Worm (Caenorhabditis elegans): ENCODE data around the gene srh-61.

srh-61 gene

ce11 chrII:12488810-12489209 lies 27.4 kb downstream of the srh-61 start:
- no peak for TF ChIP-seq R02D3.7 (tag; optimal IDR thresholded peaks at IDR 0.05)
- no peak for TF ChIP-seq elt-3 (tag; optimal IDR thresholded peaks at IDR 0.05)
- TF ChIP-seq alr-1 (tag; optimal IDR thresholded peaks at IDR 0.05), result no peak
- TF ChIP-seq blmp-1 (tag; optimal IDR thresholded peaks at IDR 0.05; ENCODE audit: insufficient read depth), result no peak

DNA sequence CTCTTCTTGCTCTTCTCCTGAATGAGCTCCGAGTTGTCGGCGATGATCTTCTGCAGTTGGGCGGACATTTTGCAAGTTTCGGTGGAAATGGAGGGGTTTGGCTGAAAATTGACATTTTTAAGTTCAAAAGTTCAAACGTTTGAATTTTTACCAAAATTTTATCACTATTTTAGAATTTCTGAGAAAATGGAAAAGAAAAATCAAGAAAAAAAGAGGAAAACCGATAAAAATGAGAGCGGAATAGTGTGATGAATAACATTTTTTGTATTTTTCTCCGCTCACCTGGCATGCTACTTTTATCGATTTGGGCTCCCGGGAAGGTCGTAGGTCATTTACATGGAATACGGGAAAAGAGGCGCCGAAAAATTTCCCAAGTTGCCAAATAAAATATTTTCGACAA lies 31.2 kb downstream of the srh-61 start, which contains the start of gene F15A4.10:
TSS of gene F15A4.10 (minus strand) at position 101 of the 400 bp plus-strand sequence.
- no peak for TF ChIP-seq aly-2 (tag; optimal IDR thresholded peaks at IDR 0.05)

DNA sequence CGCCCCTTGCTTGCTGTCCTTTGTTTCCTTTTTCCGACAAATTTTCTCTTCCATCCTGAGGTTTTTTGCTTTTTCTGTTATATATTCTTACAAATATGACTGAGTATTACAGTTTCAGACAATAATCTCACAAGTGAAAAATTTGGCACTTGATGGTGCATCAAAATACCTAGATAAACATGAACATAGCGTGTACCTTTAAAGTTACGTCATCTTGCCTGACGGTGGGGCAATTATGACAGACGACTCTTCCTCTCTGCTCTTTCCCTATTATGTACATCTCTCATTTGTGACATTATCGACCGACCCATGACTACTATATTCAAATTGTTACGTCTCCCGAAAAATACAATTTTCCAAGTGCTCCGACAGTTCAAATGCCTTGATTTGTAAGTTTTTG lies 33.6 kb downstream of the srh-61 start, which contains the start of gene fbxb-102:
TSS of gene fbxb-102 (plus strand) at position 301 of the 400 bp plus-strand sequence.
- TF ChIP-seq dmd-4 (tag; optimal IDR thresholded peaks at IDR 0.05) (no peak), aly-2 (tag; optimal IDR thresholded peaks at IDR 0.05) (no peak), elt-1 (tag; optimal IDR thresholded peaks at IDR 0.05) (no peak), nhr-129 (tag; optimal IDR thresholded peaks at IDR 0.05) (no peak), gmeb-1 (tag; optimal IDR thresholded peaks at IDR 0.05) (no peak), mab-5 (tag; optimal IDR thresholded peaks at IDR 0.05) (no peak), sma-9 (GFP tag; optimal IDR thresholded peaks at IDR 0.05) (no peak), sma-9 (tag; optimal IDR thresholded peaks at IDR 0.05) (no peak)

DNA sequence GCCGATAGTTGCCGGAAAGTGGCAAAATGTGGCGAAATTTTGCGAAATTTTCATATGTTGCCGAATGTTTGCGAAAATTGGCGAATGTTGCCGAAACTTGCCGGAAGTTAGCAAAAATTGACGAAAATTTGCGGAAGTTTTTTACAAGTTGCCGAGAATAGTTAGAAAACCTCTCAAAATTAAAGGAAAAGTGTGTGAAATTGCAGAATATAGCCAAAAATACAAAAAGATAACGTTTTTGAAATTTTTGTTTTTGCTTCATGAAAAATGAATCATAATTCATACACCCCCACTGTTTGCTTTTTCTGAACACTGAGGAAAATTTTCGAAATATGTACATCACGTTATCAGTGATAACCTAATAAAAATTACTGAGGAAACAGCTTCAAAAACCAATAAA lies 34.6 kb downstream of the srh-61 start:
- no peak for TF ChIP-seq zag-1 (tag; optimal IDR thresholded peaks at IDR 0.05)
- no peak for TF ChIP-seq lin-39 (tag; optimal IDR thresholded peaks at IDR 0.05)
- TF ChIP-seq lin-11 (tag; optimal IDR thresholded peaks at IDR 0.05), result no peak
- no peak for TF ChIP-seq alr-1 (tag; optimal IDR thresholded peaks at IDR 0.05)
- no peak for TF ChIP-seq gmeb-1 (tag; optimal IDR thresholded peaks at IDR 0.05)
- TF ChIP-seq nhr-129 (tag; optimal IDR thresholded peaks at IDR 0.05), result no peak
- TF ChIP-seq nhr-25 (tag; optimal IDR thresholded peaks at IDR 0.05), result no peak
- no peak for TF ChIP-seq nhr-23 (tag; optimal IDR thresholded peaks at IDR 0.05)
- TF ChIP-seq nhr-77 (tag; optimal IDR thresholded peaks at IDR 0.05), result no peak
- no peak for TF ChIP-seq ztf-11 (tag; optimal IDR thresholded peaks at IDR 0.05)
- no peak for TF ChIP-seq ztf-1 (GFP tag; conservative IDR thresholded peaks at IDR 0.05)
- TF ChIP-seq C34F6.9 (tag; optimal IDR thresholded peaks at IDR 0.05), result no peak
- TF ChIP-seq crh-2 (tag; optimal IDR thresholded peaks at IDR 0.05), result no peak
- no peak for TF ChIP-seq sma-9 (GFP tag; optimal IDR thresholded peaks at IDR 0.05)
- TF ChIP-seq sma-9 (tag; optimal IDR thresholded peaks at IDR 0.05), result no peak
- no peak for TF ChIP-seq mab-5 (tag; optimal IDR thresholded peaks at IDR 0.05)
- no peak for TF ChIP-seq egl-27 (tag; optimal IDR thresholded peaks at IDR 0.05)
- no peak for TF ChIP-seq peb-1 (tag; optimal IDR thresholded peaks at IDR 0.05)

DNA sequence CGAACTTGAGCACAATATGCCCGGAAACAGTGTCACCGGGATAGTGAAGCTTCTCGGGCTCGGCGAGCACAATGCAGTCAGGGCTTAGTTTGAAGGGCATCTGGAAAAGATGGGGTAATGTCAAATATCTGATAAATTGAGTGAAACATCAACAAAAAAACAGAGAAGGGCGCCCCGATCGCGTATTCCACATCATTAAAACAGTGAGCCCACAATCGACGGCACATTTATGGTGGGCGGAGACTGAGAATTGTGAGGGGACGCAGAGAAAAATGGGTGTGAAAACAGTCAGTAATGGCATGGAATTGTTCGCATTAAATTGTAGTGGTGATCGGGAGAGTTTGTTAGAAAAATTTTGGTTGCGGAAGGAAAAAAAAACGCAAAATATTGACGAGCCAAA lies 35.4 kb downstream of the srh-61 start, which contains the start of gene arrd-9:
TSS of gene arrd-9 (minus strand) at position 101 of the 400 bp plus-strand sequence.
- TF ChIP-seq C34F6.9 (tag; optimal IDR thresholded peaks at IDR 0.05), result no peak
- no peak for TF ChIP-seq nhr-23 (tag; optimal IDR thresholded peaks at IDR 0.05)
- no peak for TF ChIP-seq unc-39 (tag; optimal IDR thresholded peaks at IDR 0.05)
- no peak for TF ChIP-seq Y55F3AM.14 (GFP tag; optimal IDR thresholded peaks at IDR 0.05)
- no peak for TF ChIP-seq ZK546.5 (tag; optimal IDR thresholded peaks at IDR 0.05)
- no peak for TF ChIP-seq zag-1 (tag; optimal IDR thresholded peaks at IDR 0.05)
- no peak for TF ChIP-seq aly-2 (tag; optimal IDR thresholded peaks at IDR 0.05)

DNA sequence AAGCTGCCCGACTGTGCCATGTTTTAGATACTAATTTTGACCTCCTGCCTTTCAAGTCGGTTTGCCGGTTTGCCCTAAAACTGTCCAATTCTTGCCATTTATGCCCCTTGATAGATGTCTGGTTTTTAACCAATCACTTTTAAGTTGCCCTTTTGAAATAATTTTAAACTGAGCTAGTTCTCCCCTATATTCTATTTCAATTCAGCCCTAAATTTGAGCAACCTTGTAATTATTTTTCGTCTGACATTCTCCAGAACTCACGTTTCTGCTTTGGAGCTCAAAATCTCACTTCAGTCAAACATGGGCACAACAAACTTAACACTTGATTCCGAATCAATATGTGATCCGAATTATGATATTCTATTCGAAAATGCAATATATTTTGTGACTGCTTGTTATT lies 42.8 kb downstream of the srh-61 start, which contains the start of gene srg-17:
TSS of gene srg-17 (plus strand) at position 301 of the 400 bp plus-strand sequence.
- TF ChIP-seq nhr-21 (tag; optimal IDR thresholded peaks at IDR 0.05), result no peak
- no peak for TF ChIP-seq mbf-1 (tag; optimal IDR thresholded peaks at IDR 0.05)

DNA sequence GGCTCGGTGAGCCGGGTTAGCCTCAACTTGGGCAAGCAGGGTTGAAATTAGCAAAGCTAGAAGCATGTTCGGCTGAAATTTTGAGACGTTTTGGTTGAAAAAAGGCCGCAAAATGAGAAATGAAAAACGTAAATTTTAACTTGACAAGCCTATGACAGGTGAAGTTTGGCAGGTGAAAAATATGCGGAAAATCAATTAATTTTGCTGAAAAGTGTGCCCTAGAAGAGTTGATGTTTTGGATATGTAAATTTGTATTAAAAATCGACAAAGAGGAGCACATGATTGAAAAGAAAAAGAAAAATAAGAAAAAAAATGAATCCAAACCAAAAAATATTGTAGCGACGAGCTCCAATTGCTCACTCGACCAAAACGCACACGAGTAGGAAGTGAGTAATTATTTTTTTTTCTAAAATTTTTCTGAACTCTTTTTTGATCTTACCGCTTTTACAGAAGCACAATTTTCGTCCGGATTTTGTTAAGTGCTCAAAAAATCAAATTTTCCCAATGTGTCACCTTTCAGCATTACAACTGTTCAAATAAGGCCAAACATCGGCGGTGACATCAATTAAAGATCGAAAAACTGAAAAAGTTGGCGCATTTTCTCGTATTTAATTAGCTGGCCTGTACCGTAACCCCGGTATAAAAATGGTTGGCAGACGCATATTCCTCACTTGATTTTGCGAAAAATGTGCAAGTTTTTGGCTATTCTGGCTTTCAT lies 44.9 kb downstream of the srh-61 start, which contains the start of the genes F15A4.5 and phat-8:
TSS of gene F15A4.5 (minus strand) at position 101 of the 718 bp plus-strand sequence.
TSS of gene phat-8 (plus strand) at position 668 of the 718 bp plus-strand sequence.
- TF ChIP-seq nhr-10 (tag; optimal IDR thresholded peaks at IDR 0.05) (no peak), Y55F3AM.14 (GFP tag; optimal IDR thresholded peaks at IDR 0.05) (no peak), zag-1 (tag; optimal IDR thresholded peaks at IDR 0.05) (no peak)

Measured in whole organism, L2 larva.